Fruit fly (Drosophila melanogaster) whole organism, embryonic: Measurements from ENCODE around the gene CG15347.

Experiments
- CG10959 ChIP-seq: fragments of 200-800 bp; sonication (Bioruptor generic); IDR thresholded peaks from 2 replicates; pipeline ENCODE4 v1.3.6; 2022; ENCODE audit warnings: missing biosample characterization, missing genetic modification characterization
- CG15696 ChIP-seq: fragments of 200-800 bp; sonication (Bioruptor generic); optimal IDR thresholded peaks from 2 replicates; lab custom pipeline; 2019; ENCODE audit warnings: missing biosample characterization, mild to moderate bottlenecking, missing genetic modification characterization, moderate library complexity
- Drgx ChIP-seq: fragments of 200-800 bp; sonication (Bioruptor generic); IDR thresholded peaks from 2 replicates; pipeline ENCODE4 v1.3.6; 2022; ENCODE audit warnings: missing biosample characterization, missing genetic modification characterization

DNA sequence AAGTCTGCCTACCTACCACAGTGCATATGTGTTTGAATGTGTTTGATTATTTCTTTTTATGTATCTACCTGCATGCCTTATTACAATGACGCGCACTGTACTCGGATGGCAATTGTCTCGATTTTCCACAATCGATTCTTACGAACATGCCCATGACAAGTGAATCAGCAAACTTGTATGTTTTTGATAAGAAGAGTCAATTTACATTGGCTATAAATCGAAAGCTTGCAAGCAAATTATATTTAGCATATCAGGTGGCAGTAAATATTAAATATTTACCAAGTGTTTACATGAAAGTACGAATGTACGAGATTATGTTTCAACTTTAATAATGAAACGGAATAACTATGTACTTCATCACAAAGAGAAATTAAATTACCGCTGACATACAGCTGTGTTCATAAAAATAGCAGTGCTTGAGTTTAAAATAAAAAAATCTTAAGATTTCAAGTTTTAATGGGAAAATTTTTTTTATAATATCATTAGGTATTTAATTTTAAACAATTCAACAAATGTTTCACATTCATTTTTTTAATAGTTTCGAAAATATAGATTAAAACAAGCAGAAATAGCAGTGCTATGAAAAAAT, 1.2 kb downstream of the CG15347 start:
- TF ChIP-seq Drgx (no peak), CG15696 (tag; lab: Kevin White, UChicago) (no peak), CG10959 (GFP tag; lab: Robert Waterston, UW) (no peak)
